Worm (Caenorhabditis elegans): ENCODE measurements around the gene aexr-3.

aexr-3 gene

ce11 chrX:8944078-8944477 is 16.9 kb downstream of the aexr-3 start:
- TF ChIP-seq pha-4 (tag; optimal IDR thresholded peaks at IDR 0.05) (peak; percentile 33), ceh-9 (tag; optimal IDR thresholded peaks at IDR 0.05) (no peak)

ce11 chrX:8940059-8940458 is 20.9 kb downstream of the aexr-3 start, which contains the start of gene dylt-2:
Gene dylt-2, minus strand, starts transcription at chrX:8940159.
- TF ChIP-seq nhr-67 (tag; optimal IDR thresholded peaks at IDR 0.05), result no peak
- TF ChIP-seq elt-3 (tag; optimal IDR thresholded peaks at IDR 0.05), result no peak
- no peak for TF ChIP-seq eor-1 (tag; optimal IDR thresholded peaks at IDR 0.05)
- no peak for TF ChIP-seq egl-27 (tag; optimal IDR thresholded peaks at IDR 0.05)
- TF ChIP-seq ztf-11 (tag; optimal IDR thresholded peaks at IDR 0.05), result no peak
- TF ChIP-seq egl-5 (tag; optimal IDR thresholded peaks at IDR 0.05), result no peak

ce11 chrX:8939389-8939788 is 21.6 kb downstream of the aexr-3 start:
- TF ChIP-seq lin-39 (tag; optimal IDR thresholded peaks at IDR 0.05), result no peak
- TF ChIP-seq skn-1 (tag; optimal IDR thresholded peaks at IDR 0.05), result no peak
- no peak for TF ChIP-seq snpc-4 (tag; optimal IDR thresholded peaks at IDR 0.05)
- no peak for TF ChIP-seq pha-4 (tag; optimal IDR thresholded peaks at IDR 0.05)
- TF ChIP-seq elt-2 (tag; optimal IDR thresholded peaks at IDR 0.05), result peak; percentile 1
- no peak for TF ChIP-seq eor-1 (tag; optimal IDR thresholded peaks at IDR 0.05)

- no peak for TF ChIP-seq nhr-77 (tag; optimal IDR thresholded peaks at IDR 0.05)
- no peak for TF ChIP-seq ceh-16 (tag; optimal IDR thresholded peaks at IDR 0.05)
- TF ChIP-seq sea-2 (GFP tag; optimal IDR thresholded peaks at IDR 0.05), result no peak
- no peak for TF ChIP-seq eor-1 (tag; optimal IDR thresholded peaks at IDR 0.05)
- TF ChIP-seq nhr-23 (tag; optimal IDR thresholded peaks at IDR 0.05), result no peak
- TF ChIP-seq nhr-11 (tag; optimal IDR thresholded peaks at IDR 0.05), result no peak
- peak; percentile 1 for TF ChIP-seq ceh-28 (tag; optimal IDR thresholded peaks at IDR 0.05)
- peak; percentile 15 for TF ChIP-seq nhr-25 (tag; optimal IDR thresholded peaks at IDR 0.05)
- TF ChIP-seq fkh-2 (tag; optimal IDR thresholded peaks at IDR 0.05), result no peak
- no peak for TF ChIP-seq nhr-43 (tag; optimal IDR thresholded peaks at IDR 0.05; ENCODE audit: poor library complexity, severe bottlenecking)
- no peak for TF ChIP-seq ztf-11 (tag; optimal IDR thresholded peaks at IDR 0.05)
- no peak for TF ChIP-seq mdl-1 (tag; optimal IDR thresholded peaks at IDR 0.05)
- TF ChIP-seq fos-1 (tag; optimal IDR thresholded peaks at IDR 0.05), result no peak
Observed at ce11 chrX:8934988-8935387, 26.0 kb downstream of the aexr-3 start.

- TF ChIP-seq nhr-28 (tag; optimal IDR thresholded peaks at IDR 0.05) (no peak), ceh-28 (tag; optimal IDR thresholded peaks at IDR 0.05) (no peak), ceh-9 (tag; optimal IDR thresholded peaks at IDR 0.05) (no peak), elt-2 (tag; optimal IDR thresholded peaks at IDR 0.05) (peak; percentile 65), pqm-1 (tag; optimal IDR thresholded peaks at IDR 0.05) (peak; percentile 69)
Observed at ce11 chrX:8934246-8934645, 26.7 kb downstream of the aexr-3 start.

- TF ChIP-seq egl-27 (tag; optimal IDR thresholded peaks at IDR 0.05) (no peak), mml-1 (tag; optimal IDR thresholded peaks at IDR 0.05) (no peak), ceh-9 (tag; optimal IDR thresholded peaks at IDR 0.05) (no peak), lin-15B (tag; optimal IDR thresholded peaks at IDR 0.05) (no peak), unc-62 (GFP tag; optimal IDR thresholded peaks at IDR 0.05) (no peak)
Observed at ce11 chrX:8933508-8933907, 27.5 kb downstream of the aexr-3 start.

ce11 chrX:8932387-8932786 is 28.6 kb downstream of the aexr-3 start:
- TF ChIP-seq elt-2 (tag; optimal IDR thresholded peaks at IDR 0.05) (peak; percentile 96), pha-4 (tag; optimal IDR thresholded peaks at IDR 0.05) (peak; percentile 74), pqm-1 (tag; optimal IDR thresholded peaks at IDR 0.05) (peak; percentile 96), skn-1 (tag; optimal IDR thresholded peaks at IDR 0.05) (peak; percentile 2), elt-3 (tag; optimal IDR thresholded peaks at IDR 0.05) (no peak), jun-1 (tag; optimal IDR thresholded peaks at IDR 0.05) (peak; percentile 67), unc-62 (GFP tag; optimal IDR thresholded peaks at IDR 0.05) (no peak)

All from whole organism, L3 larva.